Fruit fly (Drosophila melanogaster) whole organism, embryonic: ENCODE measurements around the gene fkh.

Source experiments
- Atf6 ChIP-seq: fragments of 200-800 bp; sonication (Bioruptor generic); IDR thresholded peaks from 2 replicates; pipeline ENCODE4 v1.3.6; 2022; ENCODE audit warnings: missing biosample characterization, missing genetic modification characterization
- Blimp-1 ChIP-seq: fragments of 200-800 bp; sonication (Bioruptor generic); optimal IDR thresholded peaks from 3 replicates; lab custom pipeline; 2018; ENCODE audit warnings: missing biosample characterization, missing genetic modification characterization, mild to moderate bottlenecking, moderate library complexity, missing genetic modification reagents
- C15 ChIP-seq: fragments of 200-800 bp; sonication (Bioruptor generic); IDR thresholded peaks from 3 replicates; pipeline ENCODE4 v1.3.6; 2022; ENCODE audit warnings: missing biosample characterization, missing genetic modification characterization
- CG10321 ChIP-seq: fragments of 200-800 bp; sonication (Bioruptor generic); IDR thresholded peaks from 2 replicates; pipeline ENCODE4 v1.3.6; 2022; ENCODE audit warnings: missing biosample characterization, missing genetic modification characterization
- CG10959 ChIP-seq: fragments of 200-800 bp; sonication (Bioruptor generic); IDR thresholded peaks from 2 replicates; pipeline ENCODE4 v1.3.6; 2022; ENCODE audit warnings: missing biosample characterization, missing genetic modification characterization
- CG12155 ChIP-seq: fragments of 200-800 bp; sonication (Bioruptor generic); optimal IDR thresholded peaks from 3 replicates; lab custom pipeline; 2016; ENCODE audit warnings: missing biosample characterization, missing genetic modification characterization
- CG12219 ChIP-seq: fragments of 200-800 bp; sonication (Bioruptor generic); optimal IDR thresholded peaks from 3 replicates; lab custom pipeline; 2018; ENCODE audit warnings: missing biosample characterization, mild to moderate bottlenecking, missing genetic modification characterization
- CG12659 ChIP-seq: fragments of 200-800 bp; sonication (Bioruptor generic); optimal IDR thresholded peaks from 3 replicates; lab custom pipeline; 2017; ENCODE audit warnings: mild to moderate bottlenecking, missing biosample characterization, missing genetic modification reagents, missing genetic modification characterization
- CG12744 ChIP-seq: fragments of 200-800 bp; sonication (Bioruptor generic); optimal IDR thresholded peaks from 2 replicates; lab custom pipeline; 2016; ENCODE audit warnings: missing biosample characterization, missing genetic modification characterization
- CG13296 ChIP-seq: fragments of 200-800 bp; sonication (Bioruptor generic); optimal IDR thresholded peaks from 3 replicates; lab custom pipeline; 2018; ENCODE audit warnings: missing biosample characterization, mild to moderate bottlenecking, missing genetic modification characterization
- CG13624 ChIP-seq: fragments of 200-800 bp; sonication (Bioruptor generic); optimal IDR thresholded peaks from 2 replicates; lab custom pipeline; 2016; ENCODE audit warnings: missing biosample characterization, missing genetic modification characterization
- CG17186 ChIP-seq: fragments of 200-800 bp; sonication (Bioruptor generic); optimal IDR thresholded peaks from 3 replicates; lab custom pipeline; 2017; ENCODE audit warnings: missing biosample characterization, missing genetic modification reagents, missing genetic modification characterization
- CG17328 ChIP-seq: fragments of 200-800 bp; sonication (Bioruptor generic); IDR thresholded peaks from 2 replicates; pipeline ENCODE4 v1.3.6; 2022; ENCODE audit warnings: missing biosample characterization, missing genetic modification characterization
- CG17361 ChIP-seq: fragments of 200-800 bp; sonication (Bioruptor generic); IDR thresholded peaks from 3 replicates; pipeline ENCODE4 v1.3.6; 2022; ENCODE audit warnings: missing biosample characterization, missing genetic modification characterization
- CG17802 ChIP-seq: fragments of 200-800 bp; sonication (Bioruptor generic); optimal IDR thresholded peaks from 2 replicates; lab custom pipeline; 2018; ENCODE audit warnings: missing biosample characterization, mild to moderate bottlenecking, missing genetic modification characterization, moderate library complexity
- CG2712 ChIP-seq: fragments of 200-800 bp; optimal IDR thresholded peaks from 3 replicates; lab custom pipeline; 2019; ENCODE audit warnings: missing biosample characterization, mild to moderate bottlenecking, missing genetic modification characterization, moderate library complexity
- CG3163 ChIP-seq: fragments of 200-800 bp; sonication (Bioruptor generic); optimal IDR thresholded peaks from 3 replicates; lab custom pipeline; 2016; ENCODE audit warnings: missing biosample characterization, missing genetic modification characterization
- CG34376 ChIP-seq: fragments of 200-800 bp; sonication (Bioruptor generic); optimal IDR thresholded peaks from 2 replicates; lab custom pipeline; 2018; ENCODE audit warnings: missing biosample characterization, mild to moderate bottlenecking, missing genetic modification characterization
- CG34422 ChIP-seq: fragments of 200-800 bp; sonication (Bioruptor generic); IDR thresholded peaks from 3 replicates; pipeline ENCODE4 v1.3.6; 2022; ENCODE audit warnings: missing biosample characterization, missing genetic modification characterization
- CG42726 ChIP-seq: fragments of 200-800 bp; sonication (Bioruptor generic); IDR thresholded peaks from 2 replicates; pipeline ENCODE4 v1.3.6; 2022; ENCODE audit warnings: missing biosample characterization, missing genetic modification characterization; ENCODE audit not compliant: partially characterized antibody
- CG4820 ChIP-seq: fragments of 200-800 bp; sonication (Bioruptor generic); optimal IDR thresholded peaks from 3 replicates; lab custom pipeline; 2016; ENCODE audit warnings: missing biosample characterization, missing genetic modification characterization
- CG7357 ChIP-seq: fragments of 200-800 bp; sonication (Bioruptor generic); IDR thresholded peaks from 3 replicates; pipeline ENCODE4 v1.3.6; 2022; ENCODE audit warnings: missing biosample characterization, missing genetic modification characterization
- CG9797 ChIP-seq: fragments of 200-800 bp; sonication (Bioruptor generic); optimal IDR thresholded peaks from 3 replicates; lab custom pipeline; 2018; ENCODE audit warnings: missing biosample characterization, mild to moderate bottlenecking, missing genetic modification characterization
- CHES-1-like ChIP-seq: fragments of 200-800 bp; sonication (Bioruptor generic); optimal IDR thresholded peaks from 2 replicates; lab custom pipeline; 2016; ENCODE audit warnings: missing biosample characterization, missing genetic modification characterization
- E2f1 ChIP-seq: fragments of 200-800 bp; sonication (Bioruptor generic); IDR thresholded peaks from 2 replicates; pipeline ENCODE4 v1.3.6; 2022; ENCODE audit warnings: missing biosample characterization, missing genetic modification characterization
- Ets65A ChIP-seq: fragments of 200-800 bp; sonication (Bioruptor generic); peaks from one replicate; lab custom pipeline; 2016; ENCODE audit warnings: missing biosample characterization, missing genetic modification characterization
- HmgD ChIP-seq: fragments of 200-800 bp; sonication (Bioruptor generic); optimal IDR thresholded peaks from 3 replicates; lab custom pipeline; 2016; ENCODE audit warnings: missing biosample characterization, missing genetic modification characterization
- Hr51 ChIP-seq, 2 experiments: fragments of 200-800 bp; sonication (Bioruptor generic); optimal IDR thresholded peaks; 2 replicates in 1 of 2; 3 replicates in 1 of 2; lab custom pipeline; 2016 to 2018; ENCODE audit warnings: missing biosample characterization in 2 of 2, missing genetic modification characterization in 2 of 2, mild to moderate bottlenecking in 1 of 2, moderate library complexity in 1 of 2
- MBD-R2 ChIP-seq: fragments of 200-800 bp; sonication (Bioruptor generic); IDR thresholded peaks from 2 replicates; pipeline ENCODE4 v1.3.6; 2022; ENCODE audit warnings: missing biosample characterization, missing genetic modification characterization
- Oli ChIP-seq: fragments of 200-800 bp; sonication (Bioruptor generic); optimal IDR thresholded peaks from 2 replicates; lab custom pipeline; 2018; ENCODE audit warnings: missing biosample characterization, mild to moderate bottlenecking, missing genetic modification characterization, moderate library complexity
- Stat92E ChIP-seq, 3 experiments: fragments of >200 bp in 2 of 3; fragments of 200-800 bp in 1 of 3; sonication (Bioruptor generic) in 1 of 3; optimal IDR thresholded peaks; 2 replicates each; lab custom pipeline; 2017 to 2019; ENCODE audit warnings: missing biosample characterization in 3 of 3, missing genetic modification characterization in 3 of 3, mild to moderate bottlenecking in 1 of 3, moderate library complexity in 1 of 3
- bcd ChIP-seq: fragments of 200-800 bp; sonication (Bioruptor generic); optimal IDR thresholded peaks from 2 replicates; lab custom pipeline; 2017; ENCODE audit warnings: missing biosample characterization, mild to moderate bottlenecking, missing genetic modification characterization
- caup ChIP-seq: fragments of 200-800 bp; sonication (Bioruptor generic); optimal IDR thresholded peaks from 3 replicates; lab custom pipeline; 2017; ENCODE audit warnings: missing biosample characterization, mild to moderate bottlenecking, missing genetic modification characterization, moderate library complexity; ENCODE audit not compliant: severe bottlenecking
- ci ChIP-seq: fragments of 200-800 bp; sonication (Bioruptor generic); IDR thresholded peaks from 3 replicates; pipeline ENCODE4 v1.3.6; 2022; ENCODE audit warnings: missing biosample characterization, missing genetic modification characterization
- croc ChIP-seq: fragments of 200-800 bp; sonication (Bioruptor generic); conservative IDR thresholded peaks from 3 replicates; pipeline ENCODE4 v1.3.6; 2022; ENCODE audit warnings: missing biosample characterization, missing genetic modification characterization
- da ChIP-seq: fragments of 200-800 bp; sonication (Bioruptor generic); optimal IDR thresholded peaks from 2 replicates; lab custom pipeline; 2016; ENCODE audit warnings: missing biosample characterization, missing genetic modification characterization
- eyg ChIP-seq: fragments of 200-800 bp; sonication (Bioruptor generic); optimal IDR thresholded peaks from 3 replicates; lab custom pipeline; 2016; ENCODE audit warnings: missing biosample characterization, missing genetic modification characterization
- fu2 ChIP-seq: fragments of 200-800 bp; sonication (Bioruptor generic); optimal IDR thresholded peaks from 2 replicates; lab custom pipeline; 2016; ENCODE audit warnings: missing biosample characterization, missing genetic modification characterization
- hkb ChIP-seq, 2 experiments: fragments of 200-800 bp in 1 of 2; fragments of >200 bp in 1 of 2; sonication (Bioruptor generic) in 1 of 2; IDR thresholded peaks in 1 of 2; optimal IDR thresholded peaks in 1 of 2; 2 replicates each; pipeline versions ENCODE4 v1.3.6 to Lab custom; 2017 to 2022; ENCODE audit warnings: missing biosample characterization in 1 of 2, missing genetic modification characterization in 1 of 2
- phol ChIP-seq: fragments of 200-800 bp; sonication (Bioruptor generic); optimal IDR thresholded peaks from 3 replicates; lab custom pipeline; 2018; ENCODE audit warnings: missing biosample characterization, mild to moderate bottlenecking, missing genetic modification characterization, moderate library complexity
- ranshi ChIP-seq: fragments of 200-800 bp; sonication (Bioruptor generic); IDR thresholded peaks from 2 replicates; pipeline ENCODE4 v1.3.6; 2022; ENCODE audit warnings: missing biosample characterization, missing genetic modification characterization
- rib ChIP-seq: fragments of 200-800 bp; sonication (Bioruptor generic); IDR thresholded peaks from 2 replicates; pipeline ENCODE4 v1.3.6; 2022; ENCODE audit warnings: missing biosample characterization, missing genetic modification characterization
- shn ChIP-seq: fragments of 200-800 bp; sonication (Bioruptor generic); optimal IDR thresholded peaks from 3 replicates; lab custom pipeline; 2016; ENCODE audit warnings: missing biosample characterization, missing genetic modification characterization
- sisA ChIP-seq: fragments of 200-800 bp; sonication (Bioruptor generic); IDR thresholded peaks from 2 replicates; pipeline ENCODE4 v1.3.6; 2022; ENCODE audit warnings: missing biosample characterization, missing genetic modification characterization
- sna ChIP-seq: fragments of 200-800 bp; sonication (Bioruptor generic); IDR thresholded peaks from 2 replicates; pipeline ENCODE4 v1.3.6; 2022; ENCODE audit warnings: missing biosample characterization, missing genetic modification characterization; ENCODE audit not compliant: partially characterized antibody
- so ChIP-seq: fragments of 200-800 bp; sonication (Bioruptor generic); IDR thresholded peaks from 3 replicates; pipeline ENCODE4 v1.3.6; 2022; ENCODE audit warnings: missing biosample characterization, missing genetic modification characterization
- tll ChIP-seq, 2 experiments: fragments of 200-800 bp in 1 of 2; fragments of >200 bp in 1 of 2; sonication (Bioruptor generic) in 1 of 2; optimal IDR thresholded peaks; 2 replicates each; lab custom pipeline; 2017 to 2019; ENCODE audit warnings: missing biosample characterization in 2 of 2, missing genetic modification characterization in 2 of 2, mild to moderate bottlenecking in 1 of 2, moderate library complexity in 1 of 2
- zfh2 ChIP-seq: fragments of 200-800 bp; sonication (Bioruptor generic); optimal IDR thresholded peaks from 2 replicates; lab custom pipeline; 2016; ENCODE audit warnings: missing biosample characterization, missing genetic modification characterization

fkh gene

dm6 chr3R:28552249-28552648 is 32.8 kb downstream of the fkh start (continued):
- TF ChIP-seq ci: peak; percentile 50; the same call in 1 of the 3 replicates
- no peak for TF ChIP-seq sna (GFP tag; lab: Robert Waterston, UW)
- TF ChIP-seq CG34422 (GFP tag; lab: Robert Waterston, UW): no peak
- TF ChIP-seq croc: no peak
- TF ChIP-seq CG42726 (GFP tag; lab: Robert Waterston, UW): no peak
- TF ChIP-seq CG12219 (GFP tag; lab: Kevin White, UChicago): no peak
- TF ChIP-seq C15 (GFP tag; lab: Robert Waterston, UW): no peak
- no peak for TF ChIP-seq CG10321 (GFP tag; lab: Robert Waterston, UW)
- no peak for TF ChIP-seq CG3163
- no peak for TF ChIP-seq E2f1 (GFP tag; lab: Robert Waterston, UW)
- TF ChIP-seq CG13296 (GFP tag; lab: Kevin White, UChicago): no peak
- no peak for TF ChIP-seq eyg (GFP tag; lab: Kevin White, UChicago)
- TF ChIP-seq Stat92E (GFP tag; optimal IDR thresholded peaks at IDR 0.05; lab: Kevin White, UChicago): no peak
- no peak for TF ChIP-seq ranshi (GFP tag; lab: Robert Waterston, UW)
- no peak for TF ChIP-seq CG12155 (GFP tag; lab: Kevin White, UChicago)
- TF ChIP-seq Oli (tag; lab: Kevin White, UChicago): no peak
- TF ChIP-seq CG2712 (tag; lab: Kevin White, UChicago): no peak
- no peak for TF ChIP-seq shn (GFP tag; lab: Kevin White, UChicago)
- TF ChIP-seq CG17802: no peak
- no peak for TF ChIP-seq CG17361 (GFP tag; lab: Robert Waterston, UW)
- TF ChIP-seq CG17328 (GFP tag; lab: Robert Waterston, UW): 0 out of 2 replicates have a peak, but pooled peaks have one; percentile 25
- TF ChIP-seq phol (tag; lab: Kevin White, UChicago): no peak
- no peak for TF ChIP-seq sisA (GFP tag; lab: Robert Waterston, UW)
- TF ChIP-seq da (GFP tag; lab: Kevin White, UChicago): no peak
- no peak for TF ChIP-seq Hr51 (GFP tag; optimal IDR thresholded peaks at IDR 0.05; lab: Kevin White, UChicago)
- peak; percentile 32 for TF ChIP-seq Blimp-1 (GFP tag; lab: Kevin White, UChicago)
- no peak for TF ChIP-seq CG7357 (GFP tag; lab: Robert Waterston, UW)
- TF ChIP-seq CG17186 (GFP tag; lab: Kevin White, UChicago): no peak
- TF ChIP-seq CG9797 (GFP tag; lab: Kevin White, UChicago): no peak
- TF ChIP-seq tll (GFP tag; optimal IDR thresholded peaks at IDR 0.05; lab: Kevin White, UChicago): no peak
- TF ChIP-seq CG13624 (GFP tag; lab: Kevin White, UChicago): no peak
- TF ChIP-seq HmgD (GFP tag; lab: Kevin White, UChicago): no peak
- no peak for TF ChIP-seq fu2
- no peak for TF ChIP-seq Atf6 (GFP tag; lab: Robert Waterston, UW)
- no peak for TF ChIP-seq hkb (optimal IDR thresholded peaks at IDR 0.05; lab: Kevin White, UChicago)
- TF ChIP-seq hkb (GFP tag; IDR thresholded peaks at IDR 0.05; lab: Robert Waterston, UW): no peak
- TF ChIP-seq CG10959 (GFP tag; lab: Robert Waterston, UW): 0 out of 2 replicates have a peak, but pooled peaks have one; percentile 12
- peak; percentile 6 for TF ChIP-seq bcd (GFP tag; lab: Kevin White, UChicago)
- no peak for TF ChIP-seq CG12659 (GFP tag; lab: Kevin White, UChicago)
- TF ChIP-seq rib: no peak
- no peak for TF ChIP-seq MBD-R2 (GFP tag; lab: Robert Waterston, UW)
- TF ChIP-seq Ets65A (GFP tag; lab: Kevin White, UChicago): no peak
- TF ChIP-seq CG4820 (GFP tag; lab: Kevin White, UChicago): no peak
- no peak for TF ChIP-seq zfh2
- no peak for TF ChIP-seq caup
- TF ChIP-seq CG12744: no peak
- no peak for TF ChIP-seq CG34376 (GFP tag; lab: Kevin White, UChicago)
- no peak for TF ChIP-seq CHES-1-like
- TF ChIP-seq so (GFP tag; lab: Robert Waterston, UW): no peak
